Worm (Caenorhabditis elegans) whole organism, mixed stage, embryonic: ENCODE measurements around the gene Y51B9A.7.

Source experiments
- M03D4.4 ChIP-seq: sonication (generic microtip); optimal IDR thresholded peaks from 2 replicates; lab custom pipeline; 2017; ENCODE audit warnings: mild to moderate bottlenecking, missing genetic modification characterization, missing compliant biosample characterization
- bed-3 ChIP-seq: fragments of 200-800 bp; sonication (Bioruptor generic); optimal IDR thresholded peaks from 3 replicates; lab custom pipeline; 2018; ENCODE audit warnings: mild to moderate bottlenecking, missing genetic modification characterization, moderate library complexity, missing compliant biosample characterization
- blmp-1 ChIP-seq: fragments of 150-350 bp; optimal IDR thresholded peaks from 2 replicates; lab custom pipeline; 2014; ENCODE audit warnings: missing biosample characterization, missing genetic modification characterization
- ceh-39 ChIP-seq: fragments of 150-350 bp; optimal IDR thresholded peaks from 2 replicates; lab custom pipeline; 2014; ENCODE audit warnings: missing biosample characterization, missing genetic modification characterization
- ceh-43 ChIP-seq: fragments of 200-800 bp; sonication (Bioruptor generic); optimal IDR thresholded peaks from 2 replicates; lab custom pipeline; 2018; ENCODE audit warnings: mild to moderate bottlenecking, missing genetic modification characterization, moderate library complexity, missing compliant biosample characterization
- ceh-83 ChIP-seq: fragments of 200-800 bp; sonication (Bioruptor generic); optimal IDR thresholded peaks from 2 replicates; lab custom pipeline; 2018; ENCODE audit warnings: mild to moderate bottlenecking, missing genetic modification characterization, missing compliant biosample characterization
- ces-1 ChIP-seq: fragments of 150-350 bp; optimal IDR thresholded peaks from 2 replicates; lab custom pipeline; 2014; ENCODE audit warnings: missing biosample characterization, missing genetic modification reagents, missing genetic modification characterization
- drap-1 ChIP-seq: fragments of 200-800 bp; sonication (Bioruptor generic); optimal IDR thresholded peaks from 3 replicates; lab custom pipeline; 2018; ENCODE audit warnings: mild to moderate bottlenecking, missing genetic modification characterization, missing compliant biosample characterization
- elt-1 ChIP-seq: sonication (generic microtip); optimal IDR thresholded peaks from 2 replicates; lab custom pipeline; 2017; ENCODE audit warnings: missing genetic modification characterization, mild to moderate bottlenecking, missing compliant biosample characterization, antibody characterized with exemption, moderate library complexity, borderline replicate concordance; ENCODE audit not compliant: insufficient read depth
- elt-3 ChIP-seq: fragments of 150-350 bp; optimal IDR thresholded peaks from 2 replicates; lab custom pipeline; 2014; ENCODE audit warnings: missing biosample characterization, missing genetic modification characterization
- flh-1 ChIP-seq: fragments of 200-800 bp; sonication (Bioruptor generic); optimal IDR thresholded peaks from 2 replicates; lab custom pipeline; 2018; ENCODE audit warnings: mild to moderate bottlenecking, missing genetic modification characterization, moderate library complexity, missing compliant biosample characterization
- ham-2 ChIP-seq: fragments of 200-800 bp; sonication (Bioruptor generic); optimal IDR thresholded peaks from 2 replicates; lab custom pipeline; 2018; ENCODE audit warnings: mild to moderate bottlenecking, missing genetic modification characterization, missing compliant biosample characterization
- hlh-1 ChIP-seq: fragments of 150-350 bp; optimal IDR thresholded peaks from 2 replicates; lab custom pipeline; 2014; ENCODE audit warnings: missing biosample characterization, missing genetic modification reagents, missing genetic modification characterization
- lin-13 ChIP-seq: fragments of 150-350 bp; optimal IDR thresholded peaks from 2 replicates; lab custom pipeline; 2014; ENCODE audit warnings: missing biosample characterization, missing genetic modification characterization
- lsy-2 ChIP-seq: fragments of 150-350 bp; optimal IDR thresholded peaks from 2 replicates; lab custom pipeline; 2014; ENCODE audit warnings: missing biosample characterization, missing genetic modification characterization
- mab-5 ChIP-seq: fragments of 150-350 bp; optimal IDR thresholded peaks from 2 replicates; lab custom pipeline; 2014; ENCODE audit warnings: missing biosample characterization, missing genetic modification characterization
- mep-1 ChIP-seq: fragments of 150-350 bp; optimal IDR thresholded peaks from 2 replicates; lab custom pipeline; 2017; ENCODE audit warnings: missing biosample characterization, missing genetic modification reagents, missing genetic modification characterization, inconsistent platforms
- mls-2 ChIP-seq: sonication (generic microtip); optimal IDR thresholded peaks from 2 replicates; lab custom pipeline; 2016; ENCODE audit warnings: mild to moderate bottlenecking, missing genetic modification characterization, moderate library complexity, missing compliant biosample characterization
- nhr-12 ChIP-seq: fragments of 150-350 bp; optimal IDR thresholded peaks from 2 replicates; lab custom pipeline; 2014; ENCODE audit warnings: missing biosample characterization, missing genetic modification characterization
- nhr-2 ChIP-seq: fragments of 150-350 bp; optimal IDR thresholded peaks from 2 replicates; lab custom pipeline; 2014; ENCODE audit warnings: missing biosample characterization, missing genetic modification characterization
- nhr-237 ChIP-seq: fragments of 150-350 bp; optimal IDR thresholded peaks from 2 replicates; lab custom pipeline; 2014; ENCODE audit warnings: missing biosample characterization, missing genetic modification characterization
- nhr-28 ChIP-seq: fragments of 150-350 bp; optimal IDR thresholded peaks from 2 replicates; lab custom pipeline; 2014; ENCODE audit warnings: missing biosample characterization, missing genetic modification characterization
- pha-4 ChIP-seq: fragments of 150-350 bp; optimal IDR thresholded peaks from 2 replicates; lab custom pipeline; 2018; ENCODE audit warnings: missing biosample characterization, missing genetic modification reagents, missing genetic modification characterization
- snpc-4 ChIP-seq: fragments of 150-350 bp; optimal IDR thresholded peaks from 2 replicates; lab custom pipeline; 2014; ENCODE audit warnings: missing biosample characterization, missing genetic modification characterization
- tbx-8 ChIP-seq: fragments of 200-800 bp; sonication (Bioruptor generic); optimal IDR thresholded peaks from 2 replicates; lab custom pipeline; 2018; ENCODE audit warnings: mild to moderate bottlenecking, missing genetic modification characterization, moderate library complexity, missing compliant biosample characterization
- unc-120 ChIP-seq: sonication (generic microtip); optimal IDR thresholded peaks from 2 replicates; lab custom pipeline; 2017; ENCODE audit warnings: missing genetic modification characterization, missing compliant biosample characterization; ENCODE audit not compliant: poor library complexity, severe bottlenecking
- unc-39 ChIP-seq: fragments of 150-350 bp; optimal IDR thresholded peaks from 2 replicates; lab custom pipeline; 2014; ENCODE audit warnings: missing biosample characterization, missing genetic modification characterization
- unc-62 ChIP-seq: fragments of 150-350 bp; optimal IDR thresholded peaks from 2 replicates; lab custom pipeline; 2014; ENCODE audit warnings: missing biosample characterization, missing genetic modification reagents, missing genetic modification characterization
- zip-8 ChIP-seq: fragments of 150-350 bp; optimal IDR thresholded peaks from 2 replicates; lab custom pipeline; 2014; ENCODE audit warnings: missing biosample characterization, missing genetic modification characterization

The Y51B9A.7 gene

ce11 chrII:9379796-9380195 lies 20.1 kb upstream of the Y51B9A.7 start, which contains the start of gene srh-48:
srh-48 (plus strand) TSS chrII:9380096.
- no peak for TF ChIP-seq ceh-39 (tag; lab: Kevin White, UChicago)
- no peak for TF ChIP-seq M03D4.4 (tag; lab: Kevin White, UChicago)
- TF ChIP-seq mls-2 (tag; lab: Kevin White, UChicago) = no peak
- no peak for TF ChIP-seq ceh-43 (GFP tag; lab: Kevin White, UChicago)
- TF ChIP-seq ces-1 = no peak
- TF ChIP-seq unc-120 (tag; lab: Kevin White, UChicago) = no peak
- no peak for TF ChIP-seq hlh-1 (tag; lab: Kevin White, UChicago)
- TF ChIP-seq pha-4 (tag; lab: Kevin White, UChicago) = no peak
- TF ChIP-seq ham-2 (GFP tag; lab: Kevin White, UChicago) = no peak
- no peak for TF ChIP-seq ceh-83
- TF ChIP-seq bed-3 (GFP tag; lab: Kevin White, UChicago) = no peak
- no peak for TF ChIP-seq unc-62
- no peak for TF ChIP-seq mab-5
- TF ChIP-seq zip-8 (tag; lab: Kevin White, UChicago) = no peak
- TF ChIP-seq blmp-1 (tag; lab: Kevin White, UChicago) = no peak
- TF ChIP-seq lin-13 (tag; lab: Kevin White, UChicago) = no peak
- TF ChIP-seq snpc-4 (tag; lab: Kevin White, UChicago) = no peak

- no peak for TF ChIP-seq M03D4.4 (tag; lab: Kevin White, UChicago)
- TF ChIP-seq ces-1 = no peak
- TF ChIP-seq elt-3 (tag; lab: Kevin White, UChicago) = no peak
- no peak for TF ChIP-seq flh-1 (GFP tag; lab: Kevin White, UChicago)
- no peak for TF ChIP-seq snpc-4 (tag; lab: Kevin White, UChicago)
- TF ChIP-seq ceh-43 (GFP tag; lab: Kevin White, UChicago) = no peak
- TF ChIP-seq nhr-2 (tag; lab: Kevin White, UChicago) = no peak
Measured at ce11 chrII:9385241-9385640, 14.6 kb upstream of the Y51B9A.7 start, which contains the start of gene C06C3.7. C06C3.7 (plus strand) TSS chrII:9385541.

ce11 chrII:9392724-9393123 lies 7.1 kb upstream of the Y51B9A.7 start, which contains the start of gene lido-17:
lido-17 (minus strand) TSS chrII:9392824.
- TF ChIP-seq nhr-12 (tag; lab: Kevin White, UChicago) (no peak), ceh-83 (no peak)

DNA sequence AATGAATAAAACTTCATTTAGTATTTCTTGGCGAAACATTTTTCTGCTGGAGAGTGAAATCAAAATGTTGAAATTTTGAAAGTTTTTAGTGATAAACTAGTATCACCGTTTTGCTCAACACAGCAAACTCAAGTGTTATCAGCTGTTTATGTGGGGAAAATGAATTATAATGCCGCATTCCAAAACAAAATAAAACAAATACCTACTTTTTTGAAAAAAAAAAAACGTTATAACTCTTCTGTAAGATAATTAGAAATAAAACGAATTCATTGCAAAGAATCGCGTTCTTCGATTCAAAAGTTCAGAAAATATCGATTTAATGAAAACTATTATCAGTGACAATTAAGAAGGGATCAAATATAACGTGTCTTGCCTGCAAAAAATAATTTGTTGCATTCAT lies 2.4 kb upstream of the Y51B9A.7 start, which contains the start of gene Y51B9A.9:
TSS of gene Y51B9A.9 (minus strand) at position 101 of the 400 bp plus-strand sequence.
- TF ChIP-seq ces-1 (no peak), unc-62 (no peak), zip-8 (tag; lab: Kevin White, UChicago) (no peak), unc-39 (tag; lab: Kevin White, UChicago) (no peak), bed-3 (GFP tag; lab: Kevin White, UChicago) (no peak), blmp-1 (tag; lab: Kevin White, UChicago) (no peak), elt-1 (tag; lab: Kevin White, UChicago) (no peak), flh-1 (GFP tag; lab: Kevin White, UChicago) (no peak), ham-2 (GFP tag; lab: Kevin White, UChicago) (no peak), ceh-43 (GFP tag; lab: Kevin White, UChicago) (no peak), mep-1 (tag; lab: Kevin White, UChicago) (no peak), nhr-28 (tag; lab: Kevin White, UChicago) (no peak), ceh-83 (no peak), tbx-8 (no peak), unc-120 (tag; lab: Kevin White, UChicago) (no peak)
- TF ChIP-seq, all 35 proteins: peak for 0

- TF ChIP-seq ceh-39 (tag; lab: Kevin White, UChicago) = no peak
- TF ChIP-seq hlh-1 (tag; lab: Kevin White, UChicago) = no peak
Measured at ce11 chrII:9398370-9398901, 1.4 kb upstream of the Y51B9A.7 start, which contains the start of the genes Y51B9A.14 and Y51B9A.8. Y51B9A.14 (minus strand) TSS chrII:9398470. Y51B9A.8 (plus strand) TSS chrII:9398851.

- TF ChIP-seq ham-2 (GFP tag; lab: Kevin White, UChicago) (no peak), snpc-4 (tag; lab: Kevin White, UChicago) (no peak), ces-1 (no peak), unc-120 (tag; lab: Kevin White, UChicago) (no peak), drap-1 (GFP tag; lab: Kevin White, UChicago) (no peak), mep-1 (tag; lab: Kevin White, UChicago) (no peak), bed-3 (GFP tag; lab: Kevin White, UChicago) (no peak), tbx-8 (no peak), pha-4 (tag; lab: Kevin White, UChicago) (no peak), lin-13 (tag; lab: Kevin White, UChicago) (no peak), nhr-28 (tag; lab: Kevin White, UChicago) (no peak), ceh-43 (GFP tag; lab: Kevin White, UChicago) (no peak), nhr-12 (tag; lab: Kevin White, UChicago) (no peak), zip-8 (tag; lab: Kevin White, UChicago) (no peak), unc-62 (no peak), nhr-237 (tag; lab: Kevin White, UChicago) (no peak), lsy-2 (tag; lab: Kevin White, UChicago) (no peak), unc-39 (tag; lab: Kevin White, UChicago) (no peak)
Measured at ce11 chrII:9403087-9403486, 3.2 kb downstream of the Y51B9A.7 start, which contains the start of gene Y51B9A.6. Y51B9A.6 (minus strand) TSS chrII:9403187.
